Worm (Caenorhabditis elegans) whole organism, young adult: ENCODE data around the gene hlh-8.

Experiments
- B0019.2 ChIP-seq: fragments of 200-800 bp; sonication (Bioruptor generic); conservative IDR thresholded peaks from 2 replicates; pipeline ENCODE4 v1.3.6; 2022; ENCODE audit warnings: missing genetic modification reagents, missing genetic modification characterization, missing compliant biosample characterization
- C17E4.6 ChIP-seq: fragments of 200-800 bp; sonication (Bioruptor generic); IDR thresholded peaks from 2 replicates; pipeline ENCODE4 v1.3.6; 2022; ENCODE audit warnings: missing genetic modification reagents, missing genetic modification characterization, missing compliant biosample characterization
- F37B4.10 ChIP-seq: fragments of 200-800 bp; sonication (Bioruptor generic); IDR thresholded peaks from 2 replicates; pipeline ENCODE4 v1.3.6; 2022; ENCODE audit warnings: missing genetic modification characterization, missing compliant biosample characterization
- F57C9.4 ChIP-seq: sonication (generic microtip); optimal IDR thresholded peaks from 2 replicates; lab custom pipeline; 2017; ENCODE audit warnings: mild to moderate bottlenecking, missing genetic modification characterization, missing compliant biosample characterization
- K11D2.4 ChIP-seq: fragments of 200-800 bp; sonication (Bioruptor generic); IDR thresholded peaks from 2 replicates; pipeline ENCODE4 v1.3.6; 2022; ENCODE audit warnings: missing genetic modification reagents, missing genetic modification characterization, missing compliant biosample characterization
- K12H6.12 ChIP-seq: fragments of 200-800 bp; sonication (Bioruptor generic); optimal IDR thresholded peaks from 2 replicates; lab custom pipeline; 2018; ENCODE audit warnings: mild to moderate bottlenecking, missing genetic modification characterization, missing compliant biosample characterization
- T07F8.4 ChIP-seq: sonication (generic microtip); optimal IDR thresholded peaks from 2 replicates; lab custom pipeline; 2016; ENCODE audit warnings: mild to moderate bottlenecking, missing genetic modification characterization, moderate library complexity, missing compliant biosample characterization
- Y67H2A.10 ChIP-seq: fragments of 200-800 bp; sonication (Bioruptor generic); conservative IDR thresholded peaks from 2 replicates; pipeline ENCODE4 v1.3.6; 2022; ENCODE audit warnings: missing genetic modification reagents, missing genetic modification characterization, missing compliant biosample characterization
- Y95B8A.8 ChIP-seq: fragments of 200-800 bp; sonication (Bioruptor generic); IDR thresholded peaks from 2 replicates; pipeline ENCODE4 v1.3.6; 2022; ENCODE audit warnings: missing genetic modification reagents, missing genetic modification characterization, missing compliant biosample characterization
- ZK185.1 ChIP-seq: sonication (generic microtip); optimal IDR thresholded peaks from 2 replicates; lab custom pipeline; 2016; ENCODE audit warnings: mild to moderate bottlenecking, missing genetic modification characterization, missing compliant biosample characterization; ENCODE audit not compliant: poor library complexity, severe bottlenecking
- atf-7 ChIP-seq: sonication (generic microtip); optimal IDR thresholded peaks from 2 replicates; lab custom pipeline; 2017; ENCODE audit warnings: mild to moderate bottlenecking, missing genetic modification characterization, missing compliant biosample characterization
- attf-6 ChIP-seq: fragments of 200-800 bp; sonication (Bioruptor generic); IDR thresholded peaks from 2 replicates; pipeline ENCODE4 v1.3.6; 2022; ENCODE audit warnings: missing genetic modification reagents, missing genetic modification characterization, missing compliant biosample characterization
- ceh-100 ChIP-seq: fragments of 200-800 bp; sonication (Bioruptor generic); IDR thresholded peaks from 2 replicates; pipeline ENCODE4 v1.3.6; 2022; ENCODE audit warnings: missing genetic modification reagents, missing genetic modification characterization, missing compliant biosample characterization
- dpff-1 ChIP-seq: sonication (generic microtip); optimal IDR thresholded peaks from 2 replicates; lab custom pipeline; 2017; ENCODE audit warnings: mild to moderate bottlenecking, missing genetic modification characterization, missing compliant biosample characterization
- egl-18 ChIP-seq: fragments of 200-800 bp; sonication (Bioruptor generic); IDR thresholded peaks from 2 replicates; pipeline ENCODE4 v1.3.6; 2022; ENCODE audit warnings: missing genetic modification reagents, missing genetic modification characterization, missing compliant biosample characterization
- egrh-3 ChIP-seq: fragments of 200-800 bp; sonication (Bioruptor generic); IDR thresholded peaks from 2 replicates; pipeline ENCODE4 v1.3.6; 2022; ENCODE audit warnings: missing genetic modification reagents, missing genetic modification characterization, missing compliant biosample characterization
- gei-17 ChIP-seq: fragments of 200-800 bp; sonication (Bioruptor generic); optimal IDR thresholded peaks from 2 replicates; lab custom pipeline; 2018; ENCODE audit warnings: mild to moderate bottlenecking, missing genetic modification characterization, missing compliant biosample characterization
- him-1 ChIP-seq: sonication (generic microtip); optimal IDR thresholded peaks from 2 replicates; lab custom pipeline; 2016; ENCODE audit warnings: missing genotype, missing genetic modification reagents, missing genetic modification characterization, missing compliant biosample characterization
- hmg-1.2 ChIP-seq: fragments of 200-800 bp; sonication (Bioruptor generic); IDR thresholded peaks from 2 replicates; pipeline ENCODE4 v1.3.6; 2022; ENCODE audit warnings: missing genetic modification reagents, missing genetic modification characterization, missing compliant biosample characterization
- hmg-20 ChIP-seq: fragments of 200-800 bp; sonication (Bioruptor generic); IDR thresholded peaks from 2 replicates; pipeline ENCODE4 v1.3.6; 2022; ENCODE audit warnings: missing genetic modification reagents, missing genetic modification characterization, missing compliant biosample characterization
- lag-1 ChIP-seq: fragments of 200-800 bp; sonication (Bioruptor generic); IDR thresholded peaks from 2 replicates; pipeline ENCODE4 v1.3.6; 2022; ENCODE audit warnings: missing genetic modification reagents, missing genetic modification characterization, missing compliant biosample characterization
- lin-40 ChIP-seq: sonication (generic microtip); optimal IDR thresholded peaks from 2 replicates; lab custom pipeline; 2016; ENCODE audit warnings: missing genetic modification characterization, mild to moderate bottlenecking, missing compliant biosample characterization, missing genotype, missing genetic modification reagents
- lin-54 ChIP-seq: fragments of 200-800 bp; sonication (Bioruptor generic); optimal IDR thresholded peaks from 2 replicates; lab custom pipeline; 2018; ENCODE audit warnings: mild to moderate bottlenecking, missing genetic modification characterization, missing compliant biosample characterization
- lir-1 ChIP-seq: fragments of 200-800 bp; sonication (Bioruptor generic); conservative IDR thresholded peaks from 2 replicates; pipeline ENCODE4 v1.3.6; 2022; ENCODE audit warnings: missing genetic modification reagents, missing genetic modification characterization, missing compliant biosample characterization
- lsy-27 ChIP-seq: sonication (generic microtip); optimal IDR thresholded peaks from 2 replicates; lab custom pipeline; 2017; ENCODE audit warnings: missing genetic modification characterization, mild to moderate bottlenecking, missing compliant biosample characterization, antibody characterized with exemption, missing genotype, borderline replicate concordance; ENCODE audit not compliant: insufficient read depth
- madf-8 ChIP-seq: fragments of 200-800 bp; sonication (Bioruptor generic); conservative IDR thresholded peaks from 2 replicates; pipeline ENCODE4 v1.3.6; 2022; ENCODE audit warnings: missing genetic modification reagents, missing genetic modification characterization, missing compliant biosample characterization
- nfya-2 ChIP-seq: fragments of 200-800 bp; sonication (Bioruptor generic); IDR thresholded peaks from 2 replicates; pipeline ENCODE4 v1.3.6; 2022; ENCODE audit warnings: missing genetic modification reagents, missing genetic modification characterization, missing compliant biosample characterization
- nfyb-1 ChIP-seq: fragments of 200-800 bp; sonication (Bioruptor generic); IDR thresholded peaks from 2 replicates; pipeline ENCODE4 v1.3.6; 2022; ENCODE audit warnings: missing genetic modification reagents, missing genetic modification characterization, missing compliant biosample characterization
- nhr-27 ChIP-seq: fragments of 200-800 bp; sonication (Bioruptor generic); optimal IDR thresholded peaks from 2 replicates; lab custom pipeline; 2018; ENCODE audit warnings: mild to moderate bottlenecking, missing genetic modification characterization, moderate library complexity, missing compliant biosample characterization
- nhr-80 ChIP-seq: sonication (generic microtip); optimal IDR thresholded peaks from 2 replicates; lab custom pipeline; 2016; ENCODE audit warnings: missing genetic modification characterization, missing compliant biosample characterization
- rec-8 ChIP-seq, 2 experiments: sonication (generic microtip); optimal IDR thresholded peaks; 2 replicates each; lab custom pipeline; 2016; ENCODE audit warnings: mild to moderate bottlenecking in 2 of 2, missing genetic modification characterization in 2 of 2, missing genetic modification reagents in 2 of 2, missing genotype in 2 of 2, missing biosample characterization in 1 of 2, missing compliant biosample characterization in 1 of 2, moderate library complexity in 1 of 2
- snpc-4 ChIP-seq, 5 experiments: fragments of 150-350 bp in 1 of 5; sonication (generic microtip) in 4 of 5; optimal IDR thresholded peaks; 2 replicates each; lab custom pipeline; 2014 to 2018; ENCODE audit warnings: missing genetic modification characterization in 5 of 5, missing biosample characterization in 3 of 5, antibody characterized with exemption in 2 of 5, mild to moderate bottlenecking in 2 of 5, missing compliant biosample characterization in 2 of 5, missing genotype in 2 of 5, moderate library complexity in 2 of 5, missing genetic modification reagents in 1 of 5
- tbx-9 ChIP-seq: sonication (generic microtip); optimal IDR thresholded peaks from 2 replicates; lab custom pipeline; 2016; ENCODE audit warnings: borderline replicate concordance, missing genetic modification characterization, inconsistent platforms, missing compliant biosample characterization
- tlf-1 ChIP-seq: fragments of 200-800 bp; sonication (Bioruptor generic); optimal IDR thresholded peaks from 2 replicates; lab custom pipeline; 2018; ENCODE audit warnings: mild to moderate bottlenecking, missing genetic modification characterization, missing compliant biosample characterization

The hlh-8 gene

ce11 chrX:8089916-8090315 lies 26.3 kb upstream of the hlh-8 start:
- TF ChIP-seq K11D2.4 (GFP tag; lab: Robert Waterston, UW) (no peak), egrh-3 (GFP tag; lab: Robert Waterston, UW) (no peak), hmg-20 (GFP tag; lab: Robert Waterston, UW) (no peak), atf-7 (no peak), snpc-4 (GFP tag; optimal IDR thresholded peaks at IDR 0.05; lab: Kevin White, UChicago) (no peak), snpc-4 (tag; optimal IDR thresholded peaks at IDR 0.05; lab: Kevin White, UChicago) (no peak), tbx-9 (tag; lab: Kevin White, UChicago) (no peak)
- TF ChIP-seq, all 124 proteins: peak for 0

ce11 chrX:8098813-8099360 lies 17.4 kb upstream of the hlh-8 start, which contains the start of gene catp-5:
Gene catp-5, minus strand, starts transcription at chrX:8098863.
- TF ChIP-seq C17E4.6 (GFP tag; lab: Robert Waterston, UW): no peak
- peak; percentile 49 for TF ChIP-seq nhr-80

- TF ChIP-seq lsy-27 (tag; lab: Kevin White, UChicago): no peak
- TF ChIP-seq Y95B8A.8 (GFP tag; lab: Robert Waterston, UW): no peak
- no peak for TF ChIP-seq attf-6 (GFP tag; lab: Robert Waterston, UW)
- TF ChIP-seq lin-54 (GFP tag; lab: Kevin White, UChicago): no peak
- no peak for TF ChIP-seq lir-1
- no peak for TF ChIP-seq B0019.2 (GFP tag; lab: Robert Waterston, UW)
- TF ChIP-seq atf-7: no peak
- peak; percentile 40 for TF ChIP-seq gei-17
- no peak for TF ChIP-seq dpff-1
- TF ChIP-seq F37B4.10 (GFP tag; lab: Robert Waterston, UW): no peak
- no peak for TF ChIP-seq him-1
- no peak for TF ChIP-seq egrh-3 (GFP tag; lab: Robert Waterston, UW)
- no peak for TF ChIP-seq K12H6.12 (tag; lab: Kevin White, UChicago)
- peak; percentile 23 for TF ChIP-seq ZK185.1
- TF ChIP-seq ceh-100 (GFP tag; lab: Robert Waterston, UW): no peak
- no peak for TF ChIP-seq tlf-1 (GFP tag; lab: Kevin White, UChicago)
- TF ChIP-seq hmg-1.2: peak; percentile 63; the same call in 1 of the 2 replicates
- no peak for TF ChIP-seq madf-8 (GFP tag; lab: Robert Waterston, UW)
- TF ChIP-seq nfya-2: no peak
- no peak for TF ChIP-seq Y67H2A.10 (GFP tag; lab: Robert Waterston, UW)
- peak; percentile 8 for TF ChIP-seq nhr-80
- no peak for TF ChIP-seq F57C9.4 (tag; lab: Kevin White, UChicago)
- peak; percentile 57 for TF ChIP-seq lin-40 (tag; lab: Kevin White, UChicago)
- no peak for TF ChIP-seq rec-8 (tag; optimal IDR thresholded peaks at IDR 0.05; lab: Kevin White, UChicago)
- no peak for TF ChIP-seq nhr-27 (tag; lab: Kevin White, UChicago)
- no peak for TF ChIP-seq egl-18 (GFP tag; lab: Robert Waterston, UW)
- TF ChIP-seq T07F8.4 (tag; lab: Kevin White, UChicago): no peak
- no peak for TF ChIP-seq lag-1
- TF ChIP-seq nfyb-1 (GFP tag; lab: Robert Waterston, UW): no peak
- TF ChIP-seq, all 124 proteins: peak for 5
Measured at ce11 chrX:8103899-8104298, 12.4 kb upstream of the hlh-8 start, which contains the start of gene K07E3.2. Gene K07E3.2, plus strand, starts transcription at chrX:8104298.
